Fruit fly (Drosophila melanogaster): ENCODE data around the gene Hs3st-B.

Hs3st-B gene

DNA sequence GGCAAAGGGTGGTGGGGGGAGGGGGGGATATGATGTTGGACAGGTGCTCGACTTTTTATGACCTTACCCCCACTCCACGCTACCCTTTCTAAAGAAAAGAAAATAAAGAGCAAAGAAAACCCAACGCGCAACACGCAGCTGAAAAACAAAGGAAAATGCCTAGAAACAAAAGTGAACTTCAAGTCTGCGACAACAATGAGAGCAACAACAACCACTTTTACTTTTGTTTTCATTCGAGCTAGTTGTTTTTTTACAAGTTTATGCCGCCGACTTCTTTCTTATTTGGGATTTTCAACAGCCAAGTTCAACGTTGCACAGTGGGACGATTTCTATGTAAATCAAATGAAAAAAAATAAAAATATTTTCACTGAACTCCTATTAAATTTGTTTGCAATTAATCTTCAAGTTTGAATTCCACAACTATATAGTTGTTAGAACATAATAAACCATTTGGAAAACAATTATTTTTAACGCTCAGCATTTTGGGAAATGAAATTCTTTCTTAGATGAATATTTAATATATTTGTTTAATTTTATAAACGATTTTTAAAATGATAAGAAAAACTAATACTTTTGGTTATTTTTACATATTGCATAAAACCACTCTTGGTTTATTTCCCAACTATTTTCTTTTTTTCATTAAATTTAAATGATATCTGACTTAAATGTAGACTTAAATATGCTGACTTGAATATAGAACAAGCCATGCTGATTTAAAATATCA, 23.7 kb upstream of the Hs3st-B start (continued):
- no peak for TF ChIP-seq CG17568 (GFP tag; optimal IDR thresholded peaks at IDR 0.05)
- peak; percentile 56 for TF ChIP-seq grau (tag; optimal IDR thresholded peaks at IDR 0.05)
- TF ChIP-seq CG13424 (tag; optimal IDR thresholded peaks at IDR 0.05), result peak; percentile 38
- no peak for TF ChIP-seq rib (GFP tag; IDR thresholded peaks at IDR 0.05)
- no peak for TF ChIP-seq salm (tag; optimal IDR thresholded peaks at IDR 0.05)
- peak; percentile 42 for TF ChIP-seq CG17359 (tag; optimal IDR thresholded peaks at IDR 0.05)
- TF ChIP-seq CG8388 (GFP tag; optimal IDR thresholded peaks at IDR 0.05), result peak; percentile 45
- peak; percentile 43 for TF ChIP-seq CG14710 (tag; optimal IDR thresholded peaks at IDR 0.05)
- no peak for TF ChIP-seq Hand (GFP tag; optimal IDR thresholded peaks at IDR 0.05)
- no peak for TF ChIP-seq bab2 (GFP tag; optimal IDR thresholded peaks at IDR 0.05)
- peak; percentile 5 for TF ChIP-seq CG6765 (GFP tag; optimal IDR thresholded peaks at IDR 0.05)
- TF ChIP-seq gcm2 (GFP tag; optimal IDR thresholded peaks at IDR 0.05), result no peak
- no peak for TF ChIP-seq sima (GFP tag; optimal IDR thresholded peaks at IDR 0.05)
- no peak for TF ChIP-seq toy (GFP tag; IDR thresholded peaks at IDR 0.05)
- no peak for TF ChIP-seq NfI (GFP tag; optimal IDR thresholded peaks at IDR 0.05)
- peak; percentile 73; the same call in 1 of the 2 replicates for TF ChIP-seq CG31441 (GFP tag; IDR thresholded peaks at IDR 0.05)
- no peak for TF ChIP-seq CG32772 (GFP tag; IDR thresholded peaks at IDR 0.05)
- TF ChIP-seq BtbVII (GFP tag; optimal IDR thresholded peaks at IDR 0.05), result peak; percentile 3
- no peak for TF ChIP-seq Xrp1 (GFP tag; IDR thresholded peaks at IDR 0.05)
- no peak for TF ChIP-seq CG31224 (GFP tag; IDR thresholded peaks at IDR 0.05)
- TF ChIP-seq CG10979 (tag; optimal IDR thresholded peaks at IDR 0.05), result peak; percentile 58
- TF ChIP-seq CG4404 (GFP tag; IDR thresholded peaks at IDR 0.05), result no peak
- peak; percentile 75 for TF ChIP-seq gem (tag; optimal IDR thresholded peaks at IDR 0.05)
- TF ChIP-seq CG34422 (GFP tag; IDR thresholded peaks at IDR 0.05), result no peak
- TF ChIP-seq CG2199 (GFP tag; IDR thresholded peaks at IDR 0.05), result no peak
- no peak for TF ChIP-seq HmgZ (tag; optimal IDR thresholded peaks at IDR 0.05)
- no peak for TF ChIP-seq ap (GFP tag; IDR thresholded peaks at IDR 0.05)
- peak; percentile 3 for TF ChIP-seq CG4820 (GFP tag; optimal IDR thresholded peaks at IDR 0.05)
- TF ChIP-seq Nf-YB (GFP tag; optimal IDR thresholded peaks at IDR 0.05), result peak; percentile 5
- peak; percentile 39 for TF ChIP-seq CG3281 (GFP tag; optimal IDR thresholded peaks at IDR 0.05)
- no peak for TF ChIP-seq tll (GFP tag; optimal IDR thresholded peaks at IDR 0.05)
- TF ChIP-seq Hmr (GFP tag; optimal IDR thresholded peaks at IDR 0.05), result peak; percentile 28
- TF ChIP-seq Hey (tag; optimal IDR thresholded peaks at IDR 0.05), result no peak
- peak; percentile 70 for TF ChIP-seq dmrt99B (tag; optimal IDR thresholded peaks at IDR 0.05)
- TF ChIP-seq Sox100B (GFP tag; optimal IDR thresholded peaks at IDR 0.05), result peak; percentile 72
- TF ChIP-seq Sox102F (GFP tag; optimal IDR thresholded peaks at IDR 0.05), result peak; percentile 64
- peak; percentile 52 for TF ChIP-seq Ssrp (tag; optimal IDR thresholded peaks at IDR 0.05)
- TF ChIP-seq CG17829 (tag; optimal IDR thresholded peaks at IDR 0.05), result peak; percentile 47
- peak; percentile 40 for TF ChIP-seq CG15269 (tag; optimal IDR thresholded peaks at IDR 0.05)
- TF ChIP-seq croc (GFP tag; conservative IDR thresholded peaks at IDR 0.05), result no peak
- TF ChIP-seq CG10147 (GFP tag; optimal IDR thresholded peaks at IDR 0.05), result peak; percentile 22
- TF ChIP-seq MESR4 (GFP tag; optimal IDR thresholded peaks at IDR 0.05), result no peak
- TF ChIP-seq sens-2 (GFP tag; IDR thresholded peaks at IDR 0.05), result no peak
- TF ChIP-seq CG2712 (tag; optimal IDR thresholded peaks at IDR 0.05), result peak; percentile 67
- TF ChIP-seq CG6683 (GFP tag; optimal IDR thresholded peaks at IDR 0.05), result no peak
- TF ChIP-seq lab (GFP tag; optimal IDR thresholded peaks at IDR 0.05), result peak; percentile 20
- peak; percentile 64 for TF ChIP-seq CG2678 (tag; optimal IDR thresholded peaks at IDR 0.05)
- peak in 1 of 2 experiments; percentile 22 for TF ChIP-seq Eip74EF (GFP tag; optimal IDR thresholded peaks at IDR 0.05)
